Worm (Caenorhabditis elegans): ENCODE measurements around the gene ufm-1.

- TF ChIP-seq ztf-29 (GFP tag; IDR thresholded peaks at IDR 0.05) = no peak
- no peak for TF ChIP-seq T22C8.4 (GFP tag; IDR thresholded peaks at IDR 0.05)
- no peak for TF ChIP-seq tab-1 (GFP tag; IDR thresholded peaks at IDR 0.05)
- no peak for TF ChIP-seq flt-1 (GFP tag; IDR thresholded peaks at IDR 0.05)
- TF ChIP-seq ztf-23 (GFP tag; IDR thresholded peaks at IDR 0.05) = no peak
Observed at ce11 chrIII:7865238-7865761, 6.5 kb downstream of the ufm-1 start, which contains the start of gene slc-17.3.

Measured in whole organism, midembryonic.